Worm (Caenorhabditis elegans) whole organism, mixed stage, embryonic: Measurements from ENCODE around the gene zzz-1.

Source experiments
- blmp-1 ChIP-seq: fragments of 150-350 bp; optimal IDR thresholded peaks from 2 replicates; lab custom pipeline; 2014; ENCODE audit warnings: missing biosample characterization, missing genetic modification characterization
- ces-1 ChIP-seq: fragments of 150-350 bp; optimal IDR thresholded peaks from 2 replicates; lab custom pipeline; 2014; ENCODE audit warnings: missing biosample characterization, missing genetic modification reagents, missing genetic modification characterization
- lsy-2 ChIP-seq: fragments of 150-350 bp; optimal IDR thresholded peaks from 2 replicates; lab custom pipeline; 2014; ENCODE audit warnings: missing biosample characterization, missing genetic modification characterization
- mep-1 ChIP-seq: fragments of 150-350 bp; optimal IDR thresholded peaks from 2 replicates; lab custom pipeline; 2017; ENCODE audit warnings: missing biosample characterization, missing genetic modification reagents, missing genetic modification characterization, inconsistent platforms
- mls-2 ChIP-seq: sonication (generic microtip); optimal IDR thresholded peaks from 2 replicates; lab custom pipeline; 2016; ENCODE audit warnings: mild to moderate bottlenecking, missing genetic modification characterization, moderate library complexity, missing compliant biosample characterization
- nhr-12 ChIP-seq: fragments of 150-350 bp; optimal IDR thresholded peaks from 2 replicates; lab custom pipeline; 2014; ENCODE audit warnings: missing biosample characterization, missing genetic modification characterization
- nhr-2 ChIP-seq: fragments of 150-350 bp; optimal IDR thresholded peaks from 2 replicates; lab custom pipeline; 2014; ENCODE audit warnings: missing biosample characterization, missing genetic modification characterization
- nhr-76 ChIP-seq: sonication (generic microtip); optimal IDR thresholded peaks from 2 replicates; lab custom pipeline; 2017; ENCODE audit warnings: missing biosample characterization, missing genetic modification characterization
- pha-4 ChIP-seq: fragments of 150-350 bp; optimal IDR thresholded peaks from 2 replicates; lab custom pipeline; 2018; ENCODE audit warnings: missing biosample characterization, missing genetic modification reagents, missing genetic modification characterization
- snpc-4 ChIP-seq: fragments of 150-350 bp; optimal IDR thresholded peaks from 2 replicates; lab custom pipeline; 2014; ENCODE audit warnings: missing biosample characterization, missing genetic modification characterization
- sptf-1 ChIP-seq: sonication (generic microtip); optimal IDR thresholded peaks from 2 replicates; lab custom pipeline; 2017; ENCODE audit warnings: mild to moderate bottlenecking, missing genetic modification characterization, moderate library complexity, missing compliant biosample characterization
- unc-62 ChIP-seq: fragments of 150-350 bp; optimal IDR thresholded peaks from 2 replicates; lab custom pipeline; 2014; ENCODE audit warnings: missing biosample characterization, missing genetic modification reagents, missing genetic modification characterization
- ztf-11 ChIP-seq: fragments of 150-350 bp; optimal IDR thresholded peaks from 2 replicates; lab custom pipeline; 2014; ENCODE audit warnings: missing biosample characterization, missing genetic modification characterization

DNA sequence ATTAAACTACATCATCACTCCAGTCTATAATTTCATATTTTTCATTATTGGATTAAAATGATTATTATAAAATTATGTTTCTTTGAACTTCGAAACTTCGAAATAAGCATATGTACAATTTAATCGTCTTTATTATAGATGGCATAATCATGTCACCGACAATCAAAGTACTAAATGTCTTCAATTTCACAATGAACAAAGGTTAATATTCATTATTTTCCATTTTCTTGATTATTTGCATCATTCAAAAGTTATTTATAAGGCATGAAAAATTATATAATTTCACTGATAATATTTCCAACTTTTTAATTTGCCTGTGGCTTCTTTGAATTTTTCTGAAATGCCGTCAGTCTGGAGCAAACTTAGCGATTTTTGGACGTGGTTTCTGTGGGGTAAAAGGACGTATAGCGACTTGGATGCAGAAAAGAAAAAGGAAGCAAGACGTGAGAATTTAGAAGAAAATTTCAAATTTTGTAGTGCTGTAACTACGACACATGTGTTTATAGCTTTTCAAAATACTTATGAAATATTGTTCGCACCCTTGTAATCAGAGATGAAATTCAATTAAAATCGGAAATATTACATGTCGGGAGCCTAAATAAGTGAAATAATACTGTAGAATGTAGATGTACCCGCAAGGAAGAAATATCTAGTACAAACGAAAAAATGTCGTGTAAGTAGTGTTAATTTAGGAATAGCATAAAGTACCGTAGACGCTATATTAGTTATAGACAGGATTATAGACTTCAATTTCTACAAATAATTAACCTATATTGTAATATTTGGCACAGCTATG lies 46.9 kb upstream of the zzz-1 start, which contains the start of gene F17C11.13:
- TF ChIP-seq ces-1 (GFP tag; lab: Kevin White, UChicago) (no peak), ztf-11 (tag; lab: Kevin White, UChicago) (no peak), pha-4 (tag; lab: Kevin White, UChicago) (no peak), sptf-1 (tag; lab: Kevin White, UChicago) (no peak), nhr-2 (tag; lab: Kevin White, UChicago) (no peak), snpc-4 (tag; lab: Kevin White, UChicago) (no peak), mep-1 (tag; lab: Kevin White, UChicago) (no peak), nhr-76 (tag; lab: Kevin White, UChicago) (no peak), mls-2 (tag; lab: Kevin White, UChicago) (no peak), nhr-12 (no peak), blmp-1 (tag; lab: Kevin White, UChicago) (no peak), lsy-2 (no peak), unc-62 (GFP tag; lab: Kevin White, UChicago) (no peak)
